Worm (Caenorhabditis elegans): ENCODE results near the gene C28C12.1.

DNA sequence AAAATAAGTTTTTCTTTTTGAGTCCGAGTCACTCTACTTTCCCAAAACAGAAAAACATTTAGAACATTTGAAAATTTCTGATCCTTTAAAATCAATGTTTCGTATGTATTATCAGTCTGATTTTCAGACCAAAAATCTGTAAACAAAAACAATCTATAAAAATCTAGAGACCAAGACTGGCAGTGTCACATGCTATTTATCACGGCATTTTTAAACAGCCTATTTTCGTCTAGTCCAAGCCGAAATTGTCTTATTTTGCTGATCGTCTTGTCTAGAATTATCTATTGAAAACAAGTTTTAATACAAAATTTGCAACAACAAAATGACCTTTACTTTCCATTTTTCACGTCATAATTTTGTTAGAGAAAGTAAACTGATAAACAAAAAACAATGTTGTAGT, 25.1 kb downstream of the C28C12.1 start:
- TF ChIP-seq him-1 (tag; optimal IDR thresholded peaks at IDR 0.05) (no peak), W03F9.2 (tag; optimal IDR thresholded peaks at IDR 0.05) (no peak), dao-5 (tag; optimal IDR thresholded peaks at IDR 0.05) (no peak)
